Fruit fly (Drosophila melanogaster): ENCODE measurements around the gene CG9300.

DNA sequence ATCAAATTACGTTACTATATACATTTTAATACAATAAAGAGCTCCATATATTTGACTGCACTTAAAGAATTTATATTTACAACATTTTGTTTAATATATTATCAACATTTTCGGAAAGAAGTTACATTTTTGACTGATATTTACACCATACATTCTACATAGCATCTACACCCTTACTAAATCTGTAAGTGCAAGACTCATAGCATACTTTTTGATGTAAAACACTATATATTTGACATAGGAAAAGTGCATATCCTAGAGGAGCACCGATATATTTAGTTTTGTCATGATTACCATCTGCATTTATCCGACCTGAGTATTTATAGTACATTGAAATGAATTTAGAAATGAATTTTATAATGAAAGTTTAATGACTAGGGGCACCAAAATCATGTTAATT lies 16.8 kb downstream of the CG9300 start:
- no peak for TF ChIP-seq CG6854 (GFP tag; optimal IDR thresholded peaks at IDR 0.05)
- no peak for TF ChIP-seq topi (GFP tag; optimal IDR thresholded peaks at IDR 0.05)
- TF ChIP-seq CG3919 (GFP tag; optimal IDR thresholded peaks at IDR 0.05) = no peak
- no peak for TF ChIP-seq acj6 (GFP tag; optimal IDR thresholded peaks at IDR 0.05)
